Fruit fly (Drosophila melanogaster) S2 (cell line): ENCODE data around the gene CG15046.

ENCODE experiments used
- CG8478 ChIP-seq: fragments of >200 bp; optimal IDR thresholded peaks from 2 replicates; lab custom pipeline; 2018
- CTCF ChIP-seq, 2 experiments: fragments of >200 bp; optimal IDR thresholded peaks; 2 replicates each; lab custom pipeline; 2018

- TF ChIP-seq CG8478 (lab: Kevin White, UChicago) (no peak), CTCF (optimal IDR thresholded peaks at IDR 0.05; lab: Kevin White, UChicago) (no peak)
Measured at dm6 chrX:18494165-18494740, 4.8 kb upstream of the CG15046 start, which contains the start of gene CG15043.
